Fruit fly (Drosophila melanogaster) whole organism, embryonic: ENCODE results near the gene Zyx.
A peak's percentile ranks its signal among the peaks of the same experiment; 100 is the strongest.

Source experiments
- CG10959 ChIP-seq: fragments of 200-800 bp; sonication (Bioruptor generic); IDR thresholded peaks from 2 replicates; pipeline ENCODE4 v1.3.6; 2022; ENCODE audit warnings: missing biosample characterization, missing genetic modification characterization
- CG10979 ChIP-seq: fragments of 200-800 bp; sonication (Bioruptor generic); optimal IDR thresholded peaks from 2 replicates; lab custom pipeline; 2018; ENCODE audit warnings: missing biosample characterization, mild to moderate bottlenecking, missing genetic modification characterization, moderate library complexity
- CG13287 ChIP-seq: fragments of 200-800 bp; sonication (Bioruptor generic); IDR thresholded peaks from 2 replicates; pipeline ENCODE4 v1.3.6; 2022; ENCODE audit warnings: missing biosample characterization, missing genetic modification characterization; ENCODE audit not compliant: partially characterized antibody
- CG15011 ChIP-seq: fragments of 200-800 bp; sonication (Bioruptor generic); optimal IDR thresholded peaks from 3 replicates; lab custom pipeline; 2018; ENCODE audit warnings: missing biosample characterization, mild to moderate bottlenecking, missing genetic modification characterization
- CG15601 ChIP-seq: fragments of 200-800 bp; sonication (Bioruptor generic); optimal IDR thresholded peaks from 3 replicates; lab custom pipeline; 2019; ENCODE audit warnings: missing biosample characterization, mild to moderate bottlenecking, missing genetic modification characterization, moderate library complexity
- CG17361 ChIP-seq: fragments of 200-800 bp; sonication (Bioruptor generic); IDR thresholded peaks from 3 replicates; pipeline ENCODE4 v1.3.6; 2022; ENCODE audit warnings: missing biosample characterization, missing genetic modification characterization
- CG2116 ChIP-seq: fragments of 200-800 bp; sonication (Bioruptor generic); optimal IDR thresholded peaks from 3 replicates; lab custom pipeline; 2018; ENCODE audit warnings: missing biosample characterization, mild to moderate bottlenecking, missing genetic modification characterization
- CG32767 ChIP-seq: fragments of 200-800 bp; sonication (Bioruptor generic); IDR thresholded peaks from 2 replicates; pipeline ENCODE4 v1.3.6; 2022; ENCODE audit warnings: missing biosample characterization, missing genetic modification characterization
- CG34224 ChIP-seq: fragments of 200-800 bp; sonication (Bioruptor generic); IDR thresholded peaks from 3 replicates; pipeline ENCODE4 v1.3.6; 2022; ENCODE audit warnings: missing biosample characterization, missing genetic modification characterization; ENCODE audit not compliant: partially characterized antibody
- CG34376 ChIP-seq: fragments of 200-800 bp; sonication (Bioruptor generic); optimal IDR thresholded peaks from 2 replicates; lab custom pipeline; 2018; ENCODE audit warnings: missing biosample characterization, mild to moderate bottlenecking, missing genetic modification characterization
- CG34422 ChIP-seq: fragments of 200-800 bp; sonication (Bioruptor generic); IDR thresholded peaks from 3 replicates; pipeline ENCODE4 v1.3.6; 2022; ENCODE audit warnings: missing biosample characterization, missing genetic modification characterization
- CG3995 ChIP-seq: fragments of 200-800 bp; sonication (Bioruptor generic); optimal IDR thresholded peaks from 3 replicates; lab custom pipeline; 2016; ENCODE audit warnings: missing biosample characterization, missing genetic modification characterization
- CG42726 ChIP-seq: fragments of 200-800 bp; sonication (Bioruptor generic); IDR thresholded peaks from 2 replicates; pipeline ENCODE4 v1.3.6; 2022; ENCODE audit warnings: missing biosample characterization, missing genetic modification characterization; ENCODE audit not compliant: partially characterized antibody
- CG4360 ChIP-seq: fragments of 200-800 bp; sonication (Bioruptor generic); IDR thresholded peaks from 2 replicates; pipeline ENCODE4 v1.3.6; 2022; ENCODE audit warnings: missing biosample characterization, missing genetic modification characterization
- CG5180 ChIP-seq: fragments of 200-800 bp; sonication (Bioruptor generic); optimal IDR thresholded peaks from 3 replicates; lab custom pipeline; 2017; ENCODE audit warnings: missing biosample characterization, missing genetic modification characterization, mild to moderate bottlenecking, moderate library complexity, missing genetic modification reagents
- CG7745 ChIP-seq: fragments of 200-800 bp; sonication (Bioruptor generic); optimal IDR thresholded peaks from 2 replicates; lab custom pipeline; 2018; ENCODE audit warnings: missing biosample characterization, mild to moderate bottlenecking, missing genetic modification characterization, moderate library complexity
- CG8944 ChIP-seq: fragments of 200-800 bp; sonication (Bioruptor generic); optimal IDR thresholded peaks from 3 replicates; lab custom pipeline; 2016; ENCODE audit warnings: missing biosample characterization, missing genetic modification characterization
- CG9215 ChIP-seq: fragments of 200-800 bp; sonication (Bioruptor generic); IDR thresholded peaks from 2 replicates; pipeline ENCODE4 v1.3.6; 2022; ENCODE audit warnings: missing biosample characterization, missing genetic modification characterization
- CG9817 ChIP-seq: fragments of 200-800 bp; sonication (Bioruptor generic); optimal IDR thresholded peaks from 2 replicates; lab custom pipeline; 2018; ENCODE audit warnings: missing biosample characterization, mild to moderate bottlenecking, missing genetic modification characterization, moderate library complexity
- CTCF ChIP-seq: fragments of 200-800 bp; sonication (Bioruptor generic); optimal IDR thresholded peaks from 2 replicates; lab custom pipeline; 2017; ENCODE audit warnings: missing biosample characterization, mild to moderate bottlenecking, missing genetic modification characterization, moderate library complexity
- D19B ChIP-seq: fragments of 200-800 bp; sonication (Bioruptor generic); optimal IDR thresholded peaks from 2 replicates; lab custom pipeline; 2017; ENCODE audit warnings: missing biosample characterization, mild to moderate bottlenecking, missing genetic modification characterization
- Doc3 ChIP-seq: fragments of 200-800 bp; sonication (Bioruptor generic); IDR thresholded peaks from 3 replicates; pipeline ENCODE4 v1.3.6; 2022; ENCODE audit warnings: missing biosample characterization, missing genetic modification characterization; ENCODE audit not compliant: partially characterized antibody
- Kr ChIP-seq: fragments of 200-800 bp; sonication (Bioruptor generic); optimal IDR thresholded peaks from 2 replicates; lab custom pipeline; 2017; ENCODE audit warnings: missing biosample characterization, mild to moderate bottlenecking, missing genetic modification characterization
- Lhr ChIP-seq: fragments of 200-800 bp; sonication (Bioruptor generic); optimal IDR thresholded peaks from 3 replicates; lab custom pipeline; 2017; ENCODE audit warnings: mild to moderate bottlenecking, missing biosample characterization, missing genetic modification reagents, missing genetic modification characterization
- Lpt ChIP-seq: fragments of >200 bp; optimal IDR thresholded peaks from 2 replicates; lab custom pipeline; 2018; ENCODE audit warnings: missing biosample characterization, missing genetic modification characterization
- Myb ChIP-seq: fragments of 200-800 bp; sonication (Bioruptor generic); optimal IDR thresholded peaks from 2 replicates; lab custom pipeline; 2016; ENCODE audit warnings: missing biosample characterization, missing genetic modification characterization
- NFAT ChIP-seq: fragments of 200-800 bp; sonication (Bioruptor generic); IDR thresholded peaks from 2 replicates; pipeline ENCODE4 v1.3.6; 2022; ENCODE audit warnings: missing biosample characterization, missing genetic modification characterization
- Nf-YB ChIP-seq: fragments of 200-800 bp; sonication (Bioruptor generic); optimal IDR thresholded peaks from 3 replicates; lab custom pipeline; 2019; ENCODE audit warnings: missing biosample characterization, mild to moderate bottlenecking, missing genetic modification characterization, moderate library complexity
- Spps ChIP-seq: fragments of 200-800 bp; sonication (Bioruptor generic); optimal IDR thresholded peaks from 2 replicates; lab custom pipeline; 2018; ENCODE audit warnings: missing biosample characterization, mild to moderate bottlenecking, missing genetic modification characterization
- amos ChIP-seq: fragments of 200-800 bp; sonication (Bioruptor generic); IDR thresholded peaks from 2 replicates; pipeline ENCODE4 v1.3.6; 2022; ENCODE audit warnings: missing biosample characterization, missing genetic modification characterization; ENCODE audit not compliant: partially characterized antibody
- ato ChIP-seq: fragments of 200-800 bp; sonication (Bioruptor generic); IDR thresholded peaks from 2 replicates; pipeline ENCODE4 v1.3.6; 2022; ENCODE audit warnings: missing biosample characterization, missing genetic modification characterization; ENCODE audit not compliant: partially characterized antibody
- az2 ChIP-seq: fragments of 200-800 bp; sonication (Bioruptor generic); optimal IDR thresholded peaks from 3 replicates; lab custom pipeline; 2016; ENCODE audit warnings: missing biosample characterization, missing genetic modification characterization
- bbx ChIP-seq: fragments of 200-800 bp; sonication (Bioruptor generic); IDR thresholded peaks from 2 replicates; pipeline ENCODE4 v1.3.6; 2022; ENCODE audit warnings: missing biosample characterization, missing genetic modification characterization; ENCODE audit not compliant: partially characterized antibody
- bsh ChIP-seq, 2 experiments: fragments of 200-800 bp; sonication (Bioruptor generic); optimal IDR thresholded peaks; 2 replicates each; lab custom pipeline; 2017 to 2018; ENCODE audit warnings: mild to moderate bottlenecking in 2 of 2, missing biosample characterization in 2 of 2, missing genetic modification characterization in 2 of 2, moderate library complexity in 1 of 2
- croc ChIP-seq: fragments of 200-800 bp; sonication (Bioruptor generic); conservative IDR thresholded peaks from 3 replicates; pipeline ENCODE4 v1.3.6; 2022; ENCODE audit warnings: missing biosample characterization, missing genetic modification characterization
- crp ChIP-seq, 2 experiments: fragments of 200-800 bp; sonication (Bioruptor generic); optimal IDR thresholded peaks; 2 replicates in 1 of 2; 3 replicates in 1 of 2; lab custom pipeline; 2017; ENCODE audit warnings: missing biosample characterization in 2 of 2, missing genetic modification characterization in 2 of 2, mild to moderate bottlenecking in 1 of 2, moderate library complexity in 1 of 2
- danr ChIP-seq: fragments of 200-800 bp; sonication (Bioruptor generic); IDR thresholded peaks from 2 replicates; pipeline ENCODE4 v1.3.6; 2022; ENCODE audit warnings: missing biosample characterization, missing genetic modification characterization
- fu2 ChIP-seq: fragments of 200-800 bp; sonication (Bioruptor generic); optimal IDR thresholded peaks from 2 replicates; lab custom pipeline; 2016; ENCODE audit warnings: missing biosample characterization, missing genetic modification characterization
- gro ChIP-seq: fragments of 200-800 bp; sonication (Bioruptor generic); optimal IDR thresholded peaks from 2 replicates; lab custom pipeline; 2016; ENCODE audit warnings: missing biosample characterization, missing genetic modification characterization
- hth ChIP-seq: fragments of >200 bp; optimal IDR thresholded peaks from 2 replicates; lab custom pipeline; 2017; ENCODE audit warnings: inconsistent platforms
- mld ChIP-seq: fragments of 200-800 bp; sonication (Bioruptor generic); IDR thresholded peaks from 3 replicates; pipeline ENCODE4 v1.3.6; 2022; ENCODE audit warnings: missing biosample characterization, missing genetic modification characterization; ENCODE audit not compliant: partially characterized antibody
- nom ChIP-seq: fragments of 200-800 bp; sonication (Bioruptor generic); optimal IDR thresholded peaks from 2 replicates; lab custom pipeline; 2017; ENCODE audit warnings: missing biosample characterization, missing genetic modification characterization, mild to moderate bottlenecking, moderate library complexity, missing genetic modification reagents
- seq ChIP-seq: fragments of 200-800 bp; sonication (Bioruptor generic); IDR thresholded peaks from 2 replicates; pipeline ENCODE4 v1.3.6; 2022; ENCODE audit warnings: missing biosample characterization, missing genetic modification characterization
- slbo ChIP-seq: fragments of 200-800 bp; sonication (Bioruptor generic); IDR thresholded peaks from 2 replicates; pipeline ENCODE4 v1.3.6; 2022; ENCODE audit warnings: missing biosample characterization, missing genetic modification characterization
- sob ChIP-seq: fragments of 200-800 bp; sonication (Bioruptor generic); IDR thresholded peaks from 2 replicates; pipeline ENCODE4 v1.3.6; 2022; ENCODE audit warnings: missing biosample characterization, missing genetic modification characterization
- yki ChIP-seq: fragments of >200 bp; optimal IDR thresholded peaks from 3 replicates; lab custom pipeline; 2018
- zfh2 ChIP-seq: fragments of 200-800 bp; sonication (Bioruptor generic); optimal IDR thresholded peaks from 2 replicates; lab custom pipeline; 2016; ENCODE audit warnings: missing biosample characterization, missing genetic modification characterization

Gene Zyx

dm6 chr4:1084326-1085062, 19.7 kb upstream of the Zyx start, which contains the start of gene Actbeta (continued):
- TF ChIP-seq Doc3 (GFP tag; lab: Robert Waterston, UW) (peak; percentile 83), CG15601 (tag; lab: Kevin White, UChicago) (peak; percentile 10), CG8944 (GFP tag; lab: Kevin White, UChicago) (no peak), hth (no peak), Lhr (peak; percentile 97), croc (no peak), CG7745 (no peak), CG34376 (no peak), CG3995 (peak; percentile 59), sob (no peak), CG34422 (GFP tag; lab: Robert Waterston, UW) (no peak), bbx (GFP tag; lab: Robert Waterston, UW) (peak; percentile 94), Lpt (GFP tag; lab: Kevin White, UChicago) (no peak), CG5180 (GFP tag; lab: Kevin White, UChicago) (no peak), CG15011 (GFP tag; lab: Kevin White, UChicago) (no peak), Nf-YB (GFP tag; lab: Kevin White, UChicago) (peak; percentile 14), CG2116 (GFP tag; lab: Kevin White, UChicago) (peak; percentile 46), CG34224 (peak; percentile 94), CG4360 (GFP tag; lab: Robert Waterston, UW) (no peak), CG10979 (no peak), CG42726 (no peak; the same call in 1 of the 2 replicates), CG17361 (GFP tag; lab: Robert Waterston, UW) (0 out of 3 replicates have a peak, but pooled peaks have one; percentile 20), CG13287 (peak; percentile 95), Spps (tag; lab: Kevin White, UChicago) (no peak), crp (GFP tag; optimal IDR thresholded peaks at IDR 0.05; lab: Kevin White, UChicago) (no peak), CG9817 (tag; lab: Kevin White, UChicago) (no peak), gro (peak; percentile 24), CG32767 (no peak), fu2 (GFP tag; lab: Kevin White, UChicago) (no peak), slbo (no peak), amos (GFP tag; lab: Robert Waterston, UW) (peak; percentile 94), CG10959 (no peak), CTCF (GFP tag; lab: Kevin White, UChicago) (peak; percentile 55), seq (GFP tag; lab: Robert Waterston, UW) (no peak), D19B (GFP tag; lab: Kevin White, UChicago) (no peak), ato (GFP tag; lab: Robert Waterston, UW) (peak; percentile 88), CG9215 (GFP tag; lab: Robert Waterston, UW) (no peak), yki (lab: Kevin White, UChicago) (no peak), Kr (GFP tag; lab: Kevin White, UChicago) (no peak), nom (GFP tag; lab: Kevin White, UChicago) (no peak), az2 (GFP tag; lab: Kevin White, UChicago) (no peak), zfh2 (GFP tag; lab: Kevin White, UChicago) (no peak), bsh (GFP tag; optimal IDR thresholded peaks at IDR 0.05; lab: Kevin White, UChicago) (no peak), danr (GFP tag; lab: Robert Waterston, UW) (no peak), Myb (peak; percentile 97), mld (GFP tag; lab: Robert Waterston, UW) (peak; percentile 88), NFAT (GFP tag; lab: Robert Waterston, UW) (no peak)
